4 fruit fly cellular contexts compared by ENCODE assay signal in the genomic region with DNA sequence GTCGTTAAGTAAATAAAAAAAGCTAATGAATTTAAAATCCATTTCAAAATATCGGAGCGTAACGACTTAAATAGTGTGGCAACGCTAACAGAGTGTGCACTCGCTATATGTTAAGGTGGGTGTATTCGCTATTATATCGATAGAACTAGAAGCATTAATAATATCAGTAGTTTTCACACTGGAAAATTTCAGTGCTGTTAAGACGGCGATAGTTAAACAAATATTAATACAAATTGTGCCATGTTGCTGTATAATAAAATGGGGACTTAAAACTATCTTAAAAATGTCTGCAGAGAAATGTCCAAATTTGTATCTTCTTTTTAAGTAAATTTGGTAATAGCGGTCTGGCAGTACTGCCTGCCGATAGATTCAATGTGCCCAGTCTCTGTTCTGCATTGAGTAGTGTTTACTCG.
TF ChIP-seq lines count a peak whose summit lies in the region.

No protein-coding gene starts in this region.

TF ChIP-seq in whole organism, adult, 20 proteins besides CTCF, POLR2A, EP300 and RAD21 (continued from another document):
- TF ChIP-seq CG7045 (GFP tag; optimal IDR thresholded peaks at IDR 0.05; lab: Kevin White, UChicago) (peak; percentile 75), CG5204 (GFP tag; optimal IDR thresholded peaks at IDR 0.05; lab: Kevin White, UChicago) (peak; percentile 83), CG11617 (GFP tag; optimal IDR thresholded peaks at IDR 0.05; lab: Kevin White, UChicago) (peak; percentile 51)
TF ChIP-seq in whole organism, adult: peak in this region for 17.

TF ChIP-seq in whole organism, embryonic, 481 proteins besides CTCF, POLR2A, EP300 and RAD21 (continued from another document and continues in another):
- TF ChIP-seq CG7556 (GFP tag; optimal IDR thresholded peaks at IDR 0.05; lab: Kevin White, UChicago) = no peak
- no peak for TF ChIP-seq h (optimal IDR thresholded peaks at IDR 0.05; lab: Kevin White, UChicago)
- TF ChIP-seq CG11398 (GFP tag; optimal IDR thresholded peaks at IDR 0.05; lab: Kevin White, UChicago) = peak; percentile 51
- no peak for TF ChIP-seq CG13894 (tag; optimal IDR thresholded peaks at IDR 0.05; lab: Kevin White, UChicago)
- TF ChIP-seq CG7357 (GFP tag; IDR thresholded peaks at IDR 0.05; lab: Robert Waterston, UW) = peak; percentile 95
- TF ChIP-seq psq (GFP tag; optimal IDR thresholded peaks at IDR 0.05; lab: Kevin White, UChicago) = peak; percentile 52
- TF ChIP-seq eve (GFP tag; optimal IDR thresholded peaks at IDR 0.05; lab: Kevin White, UChicago) = no peak
- peak; percentile 62 for TF ChIP-seq CG9437 (GFP tag; optimal IDR thresholded peaks at IDR 0.05; lab: Kevin White, UChicago)
- no peak for TF ChIP-seq Sry-β (GFP tag; optimal IDR thresholded peaks at IDR 0.05; lab: Kevin White, UChicago)
- TF ChIP-seq CG2116 (GFP tag; optimal IDR thresholded peaks at IDR 0.05; lab: Kevin White, UChicago) = peak; percentile 83
- TF ChIP-seq E2f1 (GFP tag; IDR thresholded peaks at IDR 0.05; lab: Robert Waterston, UW) = peak; percentile 86
- peak; percentile 83 for TF ChIP-seq Awh (GFP tag; IDR thresholded peaks at IDR 0.05; lab: Robert Waterston, UW)
- TF ChIP-seq CG4617 (GFP tag; optimal IDR thresholded peaks at IDR 0.05; lab: Kevin White, UChicago; ENCODE audit: borderline replicate concordance) = peak; percentile 93
- peak; percentile 88 for TF ChIP-seq tin (GFP tag; optimal IDR thresholded peaks at IDR 0.05; lab: Kevin White, UChicago)
- TF ChIP-seq bbx (GFP tag; IDR thresholded peaks at IDR 0.05; lab: Robert Waterston, UW; ENCODE audit: partially characterized antibody) = peak; percentile 64
- peak; percentile 80 for TF ChIP-seq Dref (GFP tag; IDR thresholded peaks at IDR 0.05; lab: Robert Waterston, UW)
- no peak for TF ChIP-seq Asciz (GFP tag; optimal IDR thresholded peaks at IDR 0.05; lab: Kevin White, UChicago)
- TF ChIP-seq ewg (GFP tag; optimal IDR thresholded peaks at IDR 0.05; lab: Kevin White, UChicago) = no peak
- TF ChIP-seq gsb-n (tag; optimal IDR thresholded peaks at IDR 0.05; lab: Kevin White, UChicago) = no peak
- TF ChIP-seq CG17385 (GFP tag; optimal IDR thresholded peaks at IDR 0.05; lab: Kevin White, UChicago) = peak; percentile 61
- peak; percentile 94 for TF ChIP-seq CG6272 (GFP tag; IDR thresholded peaks at IDR 0.05; lab: Robert Waterston, UW)
- no peak for TF ChIP-seq Nf-YC (tag; optimal IDR thresholded peaks at IDR 0.05; lab: Kevin White, UChicago)
- TF ChIP-seq emc (GFP tag; optimal IDR thresholded peaks at IDR 0.05; lab: Kevin White, UChicago) = peak; percentile 76
- peak; percentile 90 for TF ChIP-seq phol (tag; optimal IDR thresholded peaks at IDR 0.05; lab: Kevin White, UChicago)
- TF ChIP-seq bigmax (GFP tag; optimal IDR thresholded peaks at IDR 0.05; lab: Kevin White, UChicago) = no peak
- TF ChIP-seq CG11085 (GFP tag; IDR thresholded peaks at IDR 0.05; lab: Robert Waterston, UW) = peak; percentile 91
- TF ChIP-seq CG15073 (GFP tag; optimal IDR thresholded peaks at IDR 0.05; lab: Kevin White, UChicago) = no peak
- peak; percentile 51 for TF ChIP-seq sima (GFP tag; optimal IDR thresholded peaks at IDR 0.05; lab: Kevin White, UChicago)
- no peak for TF ChIP-seq CG6813 (GFP tag; optimal IDR thresholded peaks at IDR 0.05; lab: Kevin White, UChicago)
- TF ChIP-seq unpg (GFP tag; optimal IDR thresholded peaks at IDR 0.05; lab: Kevin White, UChicago) = no peak
- TF ChIP-seq CG42726 (GFP tag; IDR thresholded peaks at IDR 0.05; lab: Robert Waterston, UW; ENCODE audit: partially characterized antibody) = peak; percentile 66
- TF ChIP-seq CG10543 (GFP tag; optimal IDR thresholded peaks at IDR 0.05; lab: Kevin White, UChicago) = no peak
- peak; percentile 69 for TF ChIP-seq HHEX (GFP tag; optimal IDR thresholded peaks at IDR 0.05; lab: Kevin White, UChicago)
- peak; percentile 92 for TF ChIP-seq klu (GFP tag; IDR thresholded peaks at IDR 0.05; lab: Robert Waterston, UW)
- TF ChIP-seq peb (GFP tag; IDR thresholded peaks at IDR 0.05; lab: Robert Waterston, UW) = peak; percentile 56
- no peak for TF ChIP-seq CG13296 (GFP tag; optimal IDR thresholded peaks at IDR 0.05; lab: Kevin White, UChicago)
- TF ChIP-seq nom (GFP tag; optimal IDR thresholded peaks at IDR 0.05; lab: Kevin White, UChicago) = no peak
- peak; percentile 42; the same call in 1 of the 2 replicates for TF ChIP-seq Adf1 (GFP tag; IDR thresholded peaks at IDR 0.05; lab: Robert Waterston, UW)
- peak; percentile 85 for TF ChIP-seq wdn (GFP tag; IDR thresholded peaks at IDR 0.05; lab: Robert Waterston, UW)
- TF ChIP-seq lola (GFP tag; optimal IDR thresholded peaks at IDR 0.05; lab: Kevin White, UChicago) = peak in 1 of 3 experiments; percentile 74
- TF ChIP-seq en (GFP tag; optimal IDR thresholded peaks at IDR 0.05; lab: Kevin White, UChicago) = peak; percentile 47

TF ChIP-seq in whole organism, prepupa, 60 proteins besides CTCF, POLR2A, EP300 and RAD21 (continued from another document):
- TF ChIP-seq lz (GFP tag; optimal IDR thresholded peaks at IDR 0.05; lab: Kevin White, UChicago) = peak; percentile 82
- no peak for TF ChIP-seq pdm3 (GFP tag; optimal IDR thresholded peaks at IDR 0.05; lab: Kevin White, UChicago)
- TF ChIP-seq achi (GFP tag; optimal IDR thresholded peaks at IDR 0.05; lab: Kevin White, UChicago) = no peak
- TF ChIP-seq Blimp-1 (GFP tag; optimal IDR thresholded peaks at IDR 0.05; lab: Kevin White, UChicago) = no peak
- peak; percentile 60 for TF ChIP-seq CG15336 (GFP tag; IDR thresholded peaks at IDR 0.05; lab: Robert Waterston, UW)
- peak; percentile 74 for TF ChIP-seq CG11294 (GFP tag; IDR thresholded peaks at IDR 0.05; lab: Robert Waterston, UW)
- TF ChIP-seq CG34406 (GFP tag; optimal IDR thresholded peaks at IDR 0.05; lab: Kevin White, UChicago) = peak; percentile 53
- TF ChIP-seq spab (GFP tag; optimal IDR thresholded peaks at IDR 0.05; lab: Kevin White, UChicago) = no peak
- no peak for TF ChIP-seq Hr38 (GFP tag; optimal IDR thresholded peaks at IDR 0.05; lab: Kevin White, UChicago)
- TF ChIP-seq Sox14 (GFP tag; optimal IDR thresholded peaks at IDR 0.05; lab: Kevin White, UChicago) = no peak
- peak; percentile 96 for TF ChIP-seq fkh (GFP tag; optimal IDR thresholded peaks at IDR 0.05; lab: Kevin White, UChicago)
- TF ChIP-seq CG3919 (GFP tag; optimal IDR thresholded peaks at IDR 0.05; lab: Kevin White, UChicago) = no peak
- no peak for TF ChIP-seq Met (GFP tag; optimal IDR thresholded peaks at IDR 0.05; lab: Kevin White, UChicago)
- TF ChIP-seq CG6854 (GFP tag; optimal IDR thresholded peaks at IDR 0.05; lab: Kevin White, UChicago) = no peak
- TF ChIP-seq Sox102F (GFP tag; optimal IDR thresholded peaks at IDR 0.05; lab: Kevin White, UChicago) = no peak
- TF ChIP-seq svp (GFP tag; lab: Kevin White, UChicago) = no peak
- TF ChIP-seq fd59A (GFP tag; optimal IDR thresholded peaks at IDR 0.05; lab: Kevin White, UChicago) = peak; percentile 52
- peak in 1 of 2 experiments; percentile 59 for TF ChIP-seq salr (GFP tag; optimal IDR thresholded peaks at IDR 0.05; lab: Kevin White, UChicago)
- no peak for TF ChIP-seq Eip93F (GFP tag; optimal IDR thresholded peaks at IDR 0.05; lab: Kevin White, UChicago)
- peak; percentile 39 for TF ChIP-seq CG8319 (GFP tag; optimal IDR thresholded peaks at IDR 0.05; lab: Kevin White, UChicago)
- TF ChIP-seq Gug (GFP tag; IDR thresholded peaks at IDR 0.05; lab: Robert Waterston, UW) = peak; percentile 82
- peak; percentile 51 for TF ChIP-seq CG6792 (GFP tag; optimal IDR thresholded peaks at IDR 0.05; lab: Kevin White, UChicago)
- TF ChIP-seq CG10669 (GFP tag; optimal IDR thresholded peaks at IDR 0.05; lab: Kevin White, UChicago) = no peak
- no peak for TF ChIP-seq CG6276 (GFP tag; optimal IDR thresholded peaks at IDR 0.05; lab: Kevin White, UChicago)
- TF ChIP-seq CG10631 (GFP tag; optimal IDR thresholded peaks at IDR 0.05; lab: Kevin White, UChicago) = peak; percentile 86
- peak; percentile 51 for TF ChIP-seq Lpt (GFP tag; optimal IDR thresholded peaks at IDR 0.05; lab: Kevin White, UChicago)
- no peak for TF ChIP-seq net (GFP tag; optimal IDR thresholded peaks at IDR 0.05; lab: Kevin White, UChicago)
- no peak for TF ChIP-seq CG9139 (GFP tag; optimal IDR thresholded peaks at IDR 0.05; lab: Kevin White, UChicago)
- TF ChIP-seq acj6 (GFP tag; optimal IDR thresholded peaks at IDR 0.05; lab: Kevin White, UChicago) = peak; percentile 78
- TF ChIP-seq esn (GFP tag; optimal IDR thresholded peaks at IDR 0.05; lab: Kevin White, UChicago) = peak; percentile 78
- TF ChIP-seq CG8119 (GFP tag; IDR thresholded peaks at IDR 0.05; lab: Robert Waterston, UW) = peak; percentile 49; the same call in 1 of the 3 replicates
- no peak for TF ChIP-seq CG16779 (tag; optimal IDR thresholded peaks at IDR 0.05; lab: Kevin White, UChicago)
- TF ChIP-seq CG3032 (tag; optimal IDR thresholded peaks at IDR 0.05; lab: Kevin White, UChicago) = no peak
- no peak for TF ChIP-seq cyc (GFP tag; optimal IDR thresholded peaks at IDR 0.05; lab: Kevin White, UChicago)
- TF ChIP-seq CG6163 (GFP tag; IDR thresholded peaks at IDR 0.05; lab: Robert Waterston, UW) = peak; percentile 92
- peak; percentile 91 for TF ChIP-seq CG31627 (GFP tag; optimal IDR thresholded peaks at IDR 0.05; lab: Kevin White, UChicago)
- TF ChIP-seq Ets21C (GFP tag; optimal IDR thresholded peaks at IDR 0.05; lab: Kevin White, UChicago) = no peak
- no peak for TF ChIP-seq topi (GFP tag; optimal IDR thresholded peaks at IDR 0.05; lab: Kevin White, UChicago)
- TF ChIP-seq Eip75B (GFP tag; optimal IDR thresholded peaks at IDR 0.05; lab: Kevin White, UChicago) = no peak
- TF ChIP-seq CG1621 (tag; optimal IDR thresholded peaks at IDR 0.05; lab: Kevin White, UChicago) = no peak
- TF ChIP-seq CG6808 (GFP tag; optimal IDR thresholded peaks at IDR 0.05; lab: Kevin White, UChicago) = no peak

TF ChIP-seq in whole organism, wandering third instar larva, 38 proteins besides CTCF, POLR2A, EP300 and RAD21 (continued from another document):
- TF ChIP-seq Myc (optimal IDR thresholded peaks at IDR 0.05; lab: Kevin White, UChicago) (no peak), Mio (GFP tag; optimal IDR thresholded peaks at IDR 0.05; lab: Kevin White, UChicago) (no peak), brk (GFP tag; optimal IDR thresholded peaks at IDR 0.05; lab: Kevin White, UChicago) (no peak), jim (GFP tag; optimal IDR thresholded peaks at IDR 0.05; lab: Kevin White, UChicago) (no peak), Sp1 (GFP tag; optimal IDR thresholded peaks at IDR 0.05; lab: Kevin White, UChicago) (no peak)
